Fruit fly (Drosophila melanogaster) Kc167 (cell line): ENCODE results near the gene Dpm1.

Experiments used
- Myc ChIP-seq: fragments of >200 bp; optimal IDR thresholded peaks from 2 replicates; lab custom pipeline; 2017; ENCODE audit warnings: missing external identifiers
- Sin3A ChIP-seq: fragments of >200 bp; optimal IDR thresholded peaks from 2 replicates; lab custom pipeline; 2018; ENCODE audit warnings: missing external identifiers
- h ChIP-seq: fragments of >200 bp; optimal IDR thresholded peaks from 3 replicates; lab custom pipeline; 2018; ENCODE audit warnings: missing external identifiers
- insv ChIP-seq: fragments of >200 bp; optimal IDR thresholded peaks from 3 replicates; lab custom pipeline; 2018; ENCODE audit warnings: missing external identifiers
- psq ChIP-seq: fragments of >200 bp; optimal IDR thresholded peaks from 2 replicates; lab custom pipeline; 2017; ENCODE audit warnings: missing external identifiers
- ttk ChIP-seq: sonication (Bioruptor generic); optimal IDR thresholded peaks from 2 replicates; lab custom pipeline; 2017; ENCODE audit warnings: missing external identifiers

Dpm1 gene

DNA sequence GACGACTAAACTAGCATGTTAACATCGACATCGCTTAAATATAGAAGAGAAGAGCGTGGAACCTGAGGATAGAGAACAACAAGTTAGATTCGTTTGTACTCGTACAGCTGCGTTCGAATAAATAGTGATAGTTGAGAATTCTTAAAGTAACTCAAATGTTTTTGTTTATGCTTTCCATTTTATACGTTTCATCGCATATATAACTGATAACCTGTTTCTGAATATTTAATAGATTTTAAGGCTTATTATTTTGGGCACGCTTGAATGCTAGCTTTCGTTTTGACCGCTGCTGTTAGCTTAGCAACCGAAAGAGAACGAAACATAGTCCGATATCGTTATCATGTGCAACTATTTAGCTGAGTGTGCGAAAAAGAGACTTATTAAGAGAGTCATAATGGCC, 2.1 kb upstream of the Dpm1 start:
- TF ChIP-seq h (no peak), insv (lab: Kevin White, UChicago) (no peak), Sin3A (lab: Kevin White, UChicago) (no peak), Myc (lab: Kevin White, UChicago) (no peak), psq (no peak), ttk (lab: Kevin White, UChicago) (no peak)

DNA sequence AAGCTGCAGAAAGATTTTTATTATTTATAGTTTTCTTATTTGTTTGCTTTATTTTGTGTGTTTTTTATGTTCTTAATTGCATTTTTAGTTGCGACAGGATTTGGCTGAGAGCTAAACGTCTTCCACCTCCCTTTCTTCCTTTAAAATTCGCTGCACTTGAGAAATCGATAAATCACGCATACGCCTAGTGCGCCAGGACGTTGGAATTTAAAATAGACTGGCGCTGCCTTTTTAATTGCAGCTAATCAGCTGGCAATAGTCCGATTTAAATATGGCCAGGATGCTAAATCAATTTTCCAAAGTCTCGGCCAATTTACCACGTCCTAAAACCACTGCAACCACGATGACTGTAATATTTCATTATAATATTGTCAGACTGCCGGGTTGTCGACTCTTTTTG, 676 bp upstream of the Dpm1 start:
- TF ChIP-seq Sin3A (lab: Kevin White, UChicago) = no peak

dm6 chr2L:19519611-19520010, 6.6 kb downstream of the Dpm1 start:
- TF ChIP-seq psq = no peak
- TF ChIP-seq h = no peak
- no peak for TF ChIP-seq ttk (lab: Kevin White, UChicago)
- no peak for TF ChIP-seq Myc (lab: Kevin White, UChicago)
- TF ChIP-seq Sin3A (lab: Kevin White, UChicago) = no peak
- TF ChIP-seq insv (lab: Kevin White, UChicago) = no peak

DNA sequence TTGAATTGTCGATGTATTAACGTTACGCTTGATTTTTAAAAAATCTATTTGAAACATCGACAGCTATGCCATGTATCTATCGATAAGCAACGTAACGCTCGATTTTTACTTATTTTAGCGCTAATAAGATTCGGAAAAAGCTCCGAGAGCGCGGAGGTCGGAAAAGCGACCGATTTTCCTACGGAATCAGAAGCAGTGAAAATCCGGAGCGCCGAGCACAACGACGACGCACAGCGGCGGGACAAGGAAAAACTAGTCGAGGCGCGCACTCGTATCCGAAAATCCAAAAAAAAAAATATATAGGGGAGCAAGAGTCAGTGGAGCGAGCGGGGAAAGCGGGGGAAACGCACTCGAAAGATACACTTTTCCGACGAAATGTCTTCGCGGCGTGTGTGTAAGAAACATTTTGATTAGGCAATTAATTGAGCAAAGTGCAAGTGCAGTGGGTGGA, 7.5 kb downstream of the Dpm1 start, which contains the start of gene CG10132:
Gene CG10132 (plus strand): TSS at position 189 of the 451 bp plus-strand sequence.
- TF ChIP-seq h (no peak), ttk (lab: Kevin White, UChicago) (no peak), insv (lab: Kevin White, UChicago) (no peak), Myc (lab: Kevin White, UChicago) (no peak), Sin3A (lab: Kevin White, UChicago) (no peak), psq (no peak)

DNA sequence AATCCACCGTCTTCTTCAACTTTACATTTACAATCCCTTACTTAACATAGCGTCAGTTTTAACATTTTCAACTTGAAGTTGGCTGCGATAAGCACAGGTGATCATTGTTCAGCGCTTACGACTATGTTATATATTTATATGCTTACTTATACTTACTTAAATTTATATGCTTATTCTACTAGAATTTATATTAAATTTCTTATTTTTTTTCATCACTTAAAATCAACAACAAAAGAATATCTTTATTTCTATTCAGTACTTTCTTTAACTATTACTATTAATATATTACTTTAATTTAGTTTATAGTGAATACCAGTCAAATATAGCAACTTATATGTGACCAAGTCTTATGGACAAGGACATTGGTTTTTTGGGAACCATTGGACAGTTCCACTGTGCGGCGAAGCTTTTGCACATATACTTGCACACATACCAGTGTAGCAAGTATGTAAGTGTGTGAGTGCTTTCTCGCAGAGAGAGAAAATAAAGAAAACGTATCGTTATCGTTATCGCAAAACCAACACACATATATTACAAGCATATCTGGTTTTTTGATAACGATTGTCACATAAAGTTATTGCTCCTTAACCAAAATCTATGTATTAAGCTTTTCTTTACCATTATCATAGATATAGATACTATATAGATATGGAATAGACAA, 8.9 kb downstream of the Dpm1 start, which contains the start of gene Hasp:
Gene Hasp (minus strand): TSS at position 51 of the 661 bp plus-strand sequence.
- TF ChIP-seq ttk (lab: Kevin White, UChicago) = no peak
- TF ChIP-seq insv (lab: Kevin White, UChicago) = no peak
- no peak for TF ChIP-seq Sin3A (lab: Kevin White, UChicago)
- TF ChIP-seq h = no peak
- no peak for TF ChIP-seq psq
- TF ChIP-seq Myc (lab: Kevin White, UChicago) = no peak

DNA sequence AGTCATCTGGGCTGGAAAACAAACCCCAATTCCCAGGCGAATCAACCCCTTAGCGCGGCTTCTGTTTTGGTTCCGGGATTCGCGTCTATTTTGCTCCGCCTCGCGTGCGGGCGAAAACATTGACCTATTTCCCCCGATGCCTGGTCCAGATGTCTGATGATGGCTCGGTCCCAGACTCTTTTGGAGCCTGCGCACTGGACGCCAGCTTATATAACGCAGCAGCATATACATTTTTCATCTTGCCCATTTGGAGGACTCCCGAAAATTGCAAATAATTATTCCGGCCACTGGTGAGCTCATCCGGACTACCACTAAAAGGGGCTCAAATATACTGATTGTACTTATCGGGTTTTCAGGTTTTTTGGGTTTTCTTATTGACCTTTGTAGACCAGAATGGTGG, 10.1 kb downstream of the Dpm1 start:
- TF ChIP-seq h = no peak
- no peak for TF ChIP-seq Myc (lab: Kevin White, UChicago)
- no peak for TF ChIP-seq ttk (lab: Kevin White, UChicago)
- no peak for TF ChIP-seq Sin3A (lab: Kevin White, UChicago)
- TF ChIP-seq psq = no peak
- no peak for TF ChIP-seq insv (lab: Kevin White, UChicago)

dm6 chr2L:19512184-19512583, 14.0 kb downstream of the Dpm1 start:
- TF ChIP-seq h = no peak
- TF ChIP-seq Sin3A (lab: Kevin White, UChicago) = no peak
- no peak for TF ChIP-seq insv (lab: Kevin White, UChicago)
- no peak for TF ChIP-seq Myc (lab: Kevin White, UChicago)
- TF ChIP-seq ttk (lab: Kevin White, UChicago) = no peak
- TF ChIP-seq psq = no peak

DNA sequence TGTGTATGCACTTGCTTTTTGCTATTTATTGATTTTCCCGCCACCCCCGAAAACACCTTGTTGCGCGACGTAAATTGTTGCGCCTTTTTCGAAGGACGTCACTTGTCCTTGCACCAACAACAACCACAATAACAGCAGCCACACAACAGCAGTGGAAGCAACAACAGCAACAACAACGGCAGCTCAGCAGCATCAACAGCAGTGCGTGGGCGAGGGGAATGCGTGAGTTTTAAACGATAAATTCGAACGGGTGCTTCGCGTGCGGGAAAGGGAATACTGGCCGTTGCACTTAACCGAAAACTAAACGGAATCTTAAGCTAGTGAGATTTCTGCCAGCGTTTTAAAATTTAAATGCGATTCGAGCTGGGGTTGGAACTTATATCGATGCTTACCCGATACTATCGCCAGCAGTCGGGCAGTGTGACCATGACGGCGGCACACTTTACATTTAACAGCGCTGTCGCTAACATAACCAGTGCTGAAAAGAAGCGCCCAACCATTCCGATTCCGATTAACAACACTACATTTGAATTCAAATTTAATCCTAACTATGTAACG, 17.7 kb downstream of the Dpm1 start, which contains the start of gene cyst:
Gene cyst (minus strand): TSS at position 404 of the 558 bp plus-strand sequence.
- TF ChIP-seq ttk (lab: Kevin White, UChicago) (no peak), insv (lab: Kevin White, UChicago) (no peak), psq (no peak)

DNA sequence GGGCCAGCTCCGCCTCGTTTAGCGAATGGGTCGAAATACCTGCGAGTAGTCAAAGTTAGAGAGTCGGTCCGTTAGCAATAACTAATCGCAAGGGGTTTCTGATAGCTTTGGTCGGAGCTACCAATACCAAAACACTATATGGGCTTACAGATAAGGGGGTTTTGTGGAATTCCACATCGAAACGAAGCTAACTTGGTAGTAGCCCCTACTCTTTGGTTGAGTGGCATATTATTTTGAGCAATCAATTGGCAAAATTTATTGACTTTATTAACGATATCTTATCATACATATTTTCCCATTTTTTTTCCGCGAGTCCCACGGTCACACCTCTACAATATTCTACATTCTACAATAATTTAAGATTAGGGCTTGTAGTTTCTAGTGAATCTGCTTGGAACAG, 19.8 kb downstream of the Dpm1 start:
- TF ChIP-seq insv (lab: Kevin White, UChicago) (no peak), ttk (lab: Kevin White, UChicago) (no peak), Myc (lab: Kevin White, UChicago) (no peak), Sin3A (lab: Kevin White, UChicago) (no peak), psq (no peak), h (no peak)

dm6 chr2L:19497983-19498382, 28.2 kb downstream of the Dpm1 start, which contains the start of gene Top3alpha:
Gene Top3alpha, plus strand, starts transcription at chr2L:19498168.
- TF ChIP-seq Myc (lab: Kevin White, UChicago) = no peak
- TF ChIP-seq psq = no peak
- TF ChIP-seq h = no peak

- TF ChIP-seq Sin3A (lab: Kevin White, UChicago) = no peak
- no peak for TF ChIP-seq psq
- no peak for TF ChIP-seq insv (lab: Kevin White, UChicago)
Measured at dm6 chr2L:19492934-19493686, 33.1 kb downstream of the Dpm1 start, which contains the start of the genes swm and Ctu2. Gene swm, plus strand, starts transcription at chr2L:19493251. Gene Ctu2, minus strand, starts transcription at chr2L:19493253.

dm6 chr2L:19489997-19490461, 36.1 kb downstream of the Dpm1 start, which contains the start of the genes CG10194 and CG18094:
Gene CG10194, minus strand, starts transcription at chr2L:19490104.
Gene CG18094, plus strand, starts transcription at chr2L:19490262.
- no peak for TF ChIP-seq psq
- TF ChIP-seq h = no peak
- TF ChIP-seq Myc (lab: Kevin White, UChicago) = no peak
- no peak for TF ChIP-seq ttk (lab: Kevin White, UChicago)
- no peak for TF ChIP-seq Sin3A (lab: Kevin White, UChicago)
- no peak for TF ChIP-seq insv (lab: Kevin White, UChicago)
